Worm (Caenorhabditis elegans) whole organism, dauer: Measurements from ENCODE around the gene arrd-19.

ENCODE experiments used
- unc-62 ChIP-seq: sonication (generic microtip); optimal IDR thresholded peaks from 2 replicates; lab custom pipeline; 2017; ENCODE audit warnings: missing biosample characterization, missing genetic modification reagents, missing genetic modification characterization

arrd-19 gene

ce11 chrV:3281523-3281922 is 33.8 kb downstream of the arrd-19 start, which contains the start of gene T28A11.25:
TSS of gene T28A11.25 (plus strand) at chrV:3281823.
- TF ChIP-seq unc-62 (GFP tag; lab: Kevin White, UChicago): no peak

- no peak for TF ChIP-seq unc-62 (GFP tag; lab: Kevin White, UChicago)
Measured at ce11 chrV:3280009-3280408, 35.3 kb downstream of the arrd-19 start, which contains the start of gene T28A11.2. TSS of gene T28A11.2 (plus strand) at chrV:3280379.

ce11 chrV:3279138-3279537 is 36.2 kb downstream of the arrd-19 start:
- no peak for TF ChIP-seq unc-62 (GFP tag; lab: Kevin White, UChicago)

ce11 chrV:3278101-3278639 is 37.1 kb downstream of the arrd-19 start, which contains the start of gene fbxa-64:
TSS of gene fbxa-64 (minus strand) at chrV:3278151.
- TF ChIP-seq unc-62 (GFP tag; lab: Kevin White, UChicago): no peak

DNA sequence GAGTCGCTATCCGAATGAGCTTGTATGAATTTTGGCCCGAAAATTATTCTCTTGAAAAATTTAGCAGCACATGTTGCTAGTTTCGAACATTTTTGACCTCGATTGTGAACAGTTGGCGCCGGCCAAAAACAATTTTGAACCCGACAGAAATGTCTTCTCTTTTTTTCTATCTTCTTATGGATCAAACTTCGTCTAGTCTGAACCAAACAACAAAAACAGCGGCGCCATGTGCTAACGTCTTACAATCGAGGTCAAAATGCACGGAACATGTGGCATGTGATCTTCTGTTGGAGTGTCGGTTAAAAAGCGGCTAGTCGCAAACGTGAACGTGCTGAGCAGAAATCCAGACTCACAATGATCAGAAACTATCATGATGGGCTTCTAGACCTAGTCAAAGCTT is 39.1 kb downstream of the arrd-19 start:
- no peak for TF ChIP-seq unc-62 (GFP tag; lab: Kevin White, UChicago)

DNA sequence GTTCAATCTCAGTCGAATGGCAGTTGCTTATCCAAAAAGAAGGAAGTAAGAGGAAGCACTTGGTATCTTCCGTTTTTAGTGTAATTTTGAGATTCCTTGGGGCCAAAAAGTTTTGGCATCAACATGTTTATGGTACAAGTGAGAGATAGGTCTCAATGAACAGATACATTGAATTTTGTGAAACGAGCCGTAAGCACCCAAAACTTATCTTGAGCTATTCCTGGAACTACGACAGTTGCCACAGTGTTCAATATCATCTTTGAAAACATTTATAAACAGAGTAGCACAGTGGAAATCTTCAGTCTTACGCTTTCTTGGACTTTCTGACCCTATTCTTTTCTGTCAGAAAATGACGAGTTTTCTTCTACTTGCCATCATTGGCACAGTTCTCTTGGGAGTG is 40.3 kb downstream of the arrd-19 start, which contains the start of gene T28A11.3:
Gene T28A11.3 (plus strand): TSS at position 301 of the 400 bp plus-strand sequence.
- TF ChIP-seq unc-62 (GFP tag; lab: Kevin White, UChicago): no peak

- no peak for TF ChIP-seq unc-62 (GFP tag; lab: Kevin White, UChicago)
Measured at ce11 chrV:3273577-3274100, 41.7 kb downstream of the arrd-19 start, which contains the start of gene T28A11.4. TSS of gene T28A11.4 (plus strand) at chrV:3274050.

ce11 chrV:3273156-3273555 is 42.2 kb downstream of the arrd-19 start, which contains the start of gene T28A11.20:
TSS of gene T28A11.20 (minus strand) at chrV:3273256.
- no peak for TF ChIP-seq unc-62 (GFP tag; lab: Kevin White, UChicago)

DNA sequence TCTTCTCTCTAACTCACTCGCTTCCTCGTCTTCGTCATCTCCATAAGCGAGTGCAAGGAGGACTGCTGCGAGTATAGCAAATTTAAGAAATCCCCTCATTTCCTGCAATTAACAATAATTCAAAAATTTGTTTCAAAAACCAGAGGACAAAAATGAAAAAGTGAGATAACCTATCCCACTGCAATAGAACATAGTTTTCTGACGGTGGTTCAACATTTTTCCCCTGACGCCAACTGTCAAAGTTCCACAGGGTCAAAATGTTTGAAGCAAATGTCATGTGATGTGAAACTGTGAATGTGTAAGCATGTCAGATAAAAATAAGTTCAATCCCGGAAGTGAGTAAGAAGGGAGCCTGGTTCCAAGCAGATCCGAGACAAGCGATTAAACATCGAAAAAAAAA is 45.9 kb downstream of the arrd-19 start, which contains the start of gene T28A11.19:
Gene T28A11.19 (minus strand): TSS at position 108 of the 400 bp plus-strand sequence.
- no peak for TF ChIP-seq unc-62 (GFP tag; lab: Kevin White, UChicago)

- no peak for TF ChIP-seq unc-62 (GFP tag; lab: Kevin White, UChicago)
Measured at ce11 chrV:3267950-3268349, 47.4 kb downstream of the arrd-19 start, which contains the start of gene T28A11.18. TSS of gene T28A11.18 (minus strand) at chrV:3268050.

- no peak for TF ChIP-seq unc-62 (GFP tag; lab: Kevin White, UChicago)
Measured at ce11 chrV:3266189-3266588, 49.1 kb downstream of the arrd-19 start, which contains the start of gene T28A11.17. TSS of gene T28A11.17 (minus strand) at chrV:3266289.
